Fruit fly (Drosophila melanogaster): Measurements from ENCODE around the gene promL.
A peak's percentile ranks its signal among the peaks of the same experiment; 100 is the strongest.

Gene promL

DNA sequence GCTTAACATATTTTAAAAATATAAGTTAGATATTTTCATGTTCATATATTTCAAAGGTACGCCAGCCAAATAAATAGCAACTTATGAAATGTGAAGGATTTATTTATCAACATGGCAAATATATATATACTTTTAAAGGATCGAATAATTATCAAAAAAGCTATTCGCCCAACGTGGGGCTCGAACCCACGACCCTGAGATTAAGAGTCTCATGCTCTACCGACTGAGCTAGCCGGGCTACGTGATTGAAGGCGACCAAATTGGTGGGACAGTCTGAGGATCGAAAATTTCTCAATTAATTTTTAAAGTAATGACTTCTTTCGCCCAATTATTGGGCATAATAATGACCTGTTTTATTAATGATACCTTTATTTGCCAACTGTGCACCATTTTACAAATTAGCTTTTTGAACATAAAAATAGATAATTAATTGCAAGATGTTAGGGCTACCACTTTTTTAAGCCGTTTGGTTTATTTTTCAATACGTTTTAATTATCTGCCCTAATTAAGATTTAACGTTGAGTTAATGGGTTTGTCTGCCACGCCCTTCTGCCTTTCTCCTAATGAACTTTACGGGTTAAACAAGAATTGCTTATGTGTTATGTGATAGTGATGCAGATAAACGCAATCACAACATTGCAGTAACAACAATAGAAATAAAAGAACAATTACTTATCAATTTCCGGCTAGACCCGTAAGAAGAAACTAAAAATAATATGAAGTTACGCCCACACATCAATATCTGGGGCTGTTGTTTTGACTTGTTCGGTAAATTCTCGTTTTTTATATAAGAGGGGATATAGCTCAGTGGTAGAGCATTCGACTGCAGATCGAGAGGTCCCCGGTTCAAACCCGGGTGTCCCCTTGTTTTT, 30.6 kb downstream of the promL start (continued):
- TF ChIP-seq Xbp1 (GFP tag; optimal IDR thresholded peaks at IDR 0.05) (no peak), crol (GFP tag; IDR thresholded peaks at IDR 0.05) (no peak), CG7357 (GFP tag; IDR thresholded peaks at IDR 0.05) (no peak), CG17328 (GFP tag; IDR thresholded peaks at IDR 0.05) (no peak), CG4617 (GFP tag; optimal IDR thresholded peaks at IDR 0.05; ENCODE audit: borderline replicate concordance) (no peak), CG11085 (GFP tag; IDR thresholded peaks at IDR 0.05) (no peak), Taf1 (GFP tag; IDR thresholded peaks at IDR 0.05) (no peak), CG11504 (tag; optimal IDR thresholded peaks at IDR 0.05) (no peak), CG18764 (GFP tag; optimal IDR thresholded peaks at IDR 0.05) (no peak), gem (tag; optimal IDR thresholded peaks at IDR 0.05) (no peak), sima (GFP tag; optimal IDR thresholded peaks at IDR 0.05) (no peak), grau (tag; optimal IDR thresholded peaks at IDR 0.05) (no peak), Hey (tag; optimal IDR thresholded peaks at IDR 0.05) (no peak), tio (GFP tag; optimal IDR thresholded peaks at IDR 0.05) (no peak), sisA (GFP tag; IDR thresholded peaks at IDR 0.05) (no peak), CG34224 (GFP tag; IDR thresholded peaks at IDR 0.05; ENCODE audit: partially characterized antibody) (peak; percentile 12; the same call in 1 of the 3 replicates), CG2120 (GFP tag; optimal IDR thresholded peaks at IDR 0.05) (no peak), bbx (GFP tag; IDR thresholded peaks at IDR 0.05; ENCODE audit: partially characterized antibody) (peak; percentile 52), pita (GFP tag; optimal IDR thresholded peaks at IDR 0.05) (no peak), jing (GFP tag; optimal IDR thresholded peaks at IDR 0.05) (no peak), CG2129 (GFP tag; IDR thresholded peaks at IDR 0.05; ENCODE audit: partially characterized antibody) (no peak), CG14860 (GFP tag; IDR thresholded peaks at IDR 0.05; ENCODE audit: partially characterized antibody) (peak; percentile 54; the same call in 2 of the 3 replicates), fd64A (GFP tag; optimal IDR thresholded peaks at IDR 0.05) (no peak), CG42726 (GFP tag; IDR thresholded peaks at IDR 0.05; ENCODE audit: partially characterized antibody) (peak; percentile 65; the same call in 1 of the 2 replicates), Gug (GFP tag; IDR thresholded peaks at IDR 0.05) (no peak), Bteb2 (GFP tag; optimal IDR thresholded peaks at IDR 0.05) (no peak), CG10959 (GFP tag; IDR thresholded peaks at IDR 0.05) (no peak), YL-1 (GFP tag; optimal IDR thresholded peaks at IDR 0.05) (no peak), sd (tag; optimal IDR thresholded peaks at IDR 0.05) (no peak), ab (GFP tag; optimal IDR thresholded peaks at IDR 0.05) (no peak), Lhr (GFP tag; optimal IDR thresholded peaks at IDR 0.05) (no peak), vvl (GFP tag; IDR thresholded peaks at IDR 0.05) (peak; percentile 13; the same call in 1 of the 2 replicates), unc-4 (GFP tag; IDR thresholded peaks at IDR 0.05; ENCODE audit: partially characterized antibody) (0 out of 2 replicates have a peak, but pooled peaks have one; percentile 18), CG12659 (GFP tag; optimal IDR thresholded peaks at IDR 0.05) (no peak), disco-r (GFP tag; optimal IDR thresholded peaks at IDR 0.05) (no peak), bsh (GFP tag; optimal IDR thresholded peaks at IDR 0.05) (no peak), az2 (GFP tag; optimal IDR thresholded peaks at IDR 0.05) (no peak), CG15514 (GFP tag; optimal IDR thresholded peaks at IDR 0.05) (no peak), twi (tag; optimal IDR thresholded peaks at IDR 0.05) (no peak), lmd (GFP tag; IDR thresholded peaks at IDR 0.05) (no peak), gro (GFP tag; optimal IDR thresholded peaks at IDR 0.05) (no peak), CG13775 (GFP tag; optimal IDR thresholded peaks at IDR 0.05) (no peak), Opbp (GFP tag; IDR thresholded peaks at IDR 0.05; ENCODE audit: partially characterized antibody) (peak; percentile 46; the same call in 2 of the 3 replicates), Side (GFP tag; optimal IDR thresholded peaks at IDR 0.05) (no peak), grn (GFP tag; optimal IDR thresholded peaks at IDR 0.05) (no peak), odd (GFP tag; optimal IDR thresholded peaks at IDR 0.05) (no peak), CG11093 (GFP tag; IDR thresholded peaks at IDR 0.05) (no peak), CG1233 (GFP tag; optimal IDR thresholded peaks at IDR 0.05) (no peak)
